Worm (Caenorhabditis elegans): ENCODE data around the gene F40G9.19.

DNA sequence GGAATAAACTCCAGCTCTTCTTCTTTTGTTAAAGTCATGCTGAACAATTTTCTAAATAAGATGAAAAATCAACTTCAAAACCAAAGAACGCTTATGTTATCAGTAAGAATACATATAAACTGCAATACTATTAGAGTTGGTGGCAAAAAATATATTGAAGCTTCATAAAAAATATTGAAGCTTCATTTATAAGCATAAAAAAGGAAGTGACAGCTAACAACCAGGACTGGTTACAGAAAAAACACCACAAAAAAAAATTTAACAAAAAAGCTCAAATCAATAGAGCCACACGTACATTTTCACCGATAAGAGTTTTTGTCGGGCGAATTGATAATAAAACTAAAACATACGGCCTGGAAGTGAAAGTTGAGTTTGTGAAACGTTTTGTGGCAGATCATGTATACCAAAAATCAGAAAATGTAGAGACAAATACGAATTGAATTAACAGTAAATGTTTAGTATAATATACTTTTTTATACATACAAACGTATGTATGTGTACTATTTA lies 26.0 kb upstream of the F40G9.19 start, which contains the start of gene sqst-5:
- TF ChIP-seq ama-1 (optimal IDR thresholded peaks at IDR 0.05): no peak
- no peak for TF ChIP-seq unc-130 (tag; optimal IDR thresholded peaks at IDR 0.05)
